Worm (Caenorhabditis elegans) whole organism, L1 larva: ENCODE data around the gene wht-6.
A peak's percentile ranks its signal among the peaks of the same experiment; 100 is the strongest.

Experiments
- F16B12.6 ChIP-seq: fragments of 150-350 bp; optimal IDR thresholded peaks from 2 replicates; lab custom pipeline; 2014; ENCODE audit warnings: missing biosample characterization, missing genetic modification characterization
- Y116A8C.19 ChIP-seq: sonication (generic microtip); optimal IDR thresholded peaks from 2 replicates; lab custom pipeline; 2016; ENCODE audit warnings: missing compliant biosample characterization, missing genetic modification characterization, borderline replicate concordance
- aha-1 ChIP-seq: fragments of 150-350 bp; optimal IDR thresholded peaks from 2 replicates; lab custom pipeline; 2014; ENCODE audit warnings: missing biosample characterization, missing genetic modification characterization
- aly-2 ChIP-seq: fragments of 150-350 bp; optimal IDR thresholded peaks from 2 replicates; lab custom pipeline; 2014; ENCODE audit warnings: missing biosample characterization, missing genetic modification characterization
- blmp-1 ChIP-seq: fragments of 150-350 bp; optimal IDR thresholded peaks from 2 replicates; lab custom pipeline; 2014; ENCODE audit warnings: missing biosample characterization, missing genetic modification characterization
- ceh-88 ChIP-seq: fragments of 200-800 bp; sonication (Bioruptor generic); IDR thresholded peaks from 2 replicates; pipeline ENCODE4 v1.3.6; 2022; ENCODE audit warnings: missing genetic modification characterization, missing compliant biosample characterization
- dpl-1 ChIP-seq, 3 experiments: fragments of 150-350 bp in 2 of 3; sonication (generic microtip) in 1 of 3; optimal IDR thresholded peaks; 2 replicates each; lab custom pipeline; 2014 to 2017; ENCODE audit warnings: missing biosample characterization in 3 of 3, missing genetic modification characterization in 3 of 3, missing genetic modification reagents in 3 of 3
- efl-1 ChIP-seq, 4 experiments: fragments of 150-350 bp; optimal IDR thresholded peaks in 3 of 4; peaks in 1 of 4; 1 replicate in 1 of 4; 2 replicates in 3 of 4; lab custom pipeline; 2014; ENCODE audit warnings: missing biosample characterization in 2 of 4, missing genetic modification characterization in 2 of 4, missing genetic modification reagents in 2 of 4
- efl-3 ChIP-seq: fragments of 200-800 bp; sonication (Bioruptor generic); optimal IDR thresholded peaks from 2 replicates; lab custom pipeline; 2018; ENCODE audit warnings: mild to moderate bottlenecking, missing genetic modification characterization, missing compliant biosample characterization
- elt-2 ChIP-seq: sonication (generic microtip); optimal IDR thresholded peaks from 2 replicates; lab custom pipeline; 2016; ENCODE audit warnings: missing genetic modification characterization, mild to moderate bottlenecking, inconsistent platforms, missing compliant biosample characterization, missing genetic modification reagents
- ets-5 ChIP-seq: fragments of 200-800 bp; sonication (Bioruptor generic); IDR thresholded peaks from 2 replicates; pipeline ENCODE4 v1.3.6; 2022; ENCODE audit warnings: missing genetic modification characterization, missing compliant biosample characterization
- grh-1 ChIP-seq: fragments of 200-800 bp; sonication (Bioruptor generic); IDR thresholded peaks from 2 replicates; pipeline ENCODE4 v1.3.6; 2022; ENCODE audit warnings: missing genetic modification reagents, missing genetic modification characterization, missing compliant biosample characterization
- lin-13 ChIP-seq: fragments of 150-350 bp; optimal IDR thresholded peaks from 2 replicates; lab custom pipeline; 2014; ENCODE audit warnings: missing biosample characterization, missing genetic modification reagents, missing genetic modification characterization
- lin-14 ChIP-seq: fragments of 200-800 bp; sonication (Bioruptor generic); optimal IDR thresholded peaks from 2 replicates; lab custom pipeline; 2018; ENCODE audit warnings: mild to moderate bottlenecking, missing genetic modification characterization, moderate library complexity, missing compliant biosample characterization
- lin-35 ChIP-seq, 2 experiments: fragments of 150-350 bp; optimal IDR thresholded peaks; 2 replicates each; lab custom pipeline; 2014; ENCODE audit warnings: missing biosample characterization in 2 of 2, missing genetic modification characterization in 2 of 2, missing genetic modification reagents in 2 of 2
- lsy-2 ChIP-seq, 2 experiments: fragments of 150-350 bp; optimal IDR thresholded peaks; 2 replicates each; lab custom pipeline; 2014; ENCODE audit warnings: missing biosample characterization in 2 of 2, missing genetic modification characterization in 2 of 2
- mab-9 ChIP-seq: fragments of 200-800 bp; sonication (Bioruptor generic); IDR thresholded peaks from 2 replicates; pipeline ENCODE4 v1.3.6; 2022; ENCODE audit warnings: missing genetic modification reagents, missing genetic modification characterization, missing compliant biosample characterization
- mdl-1 ChIP-seq, 2 experiments: fragments of 150-350 bp; optimal IDR thresholded peaks; 2 replicates each; lab custom pipeline; 2014 to 2017; ENCODE audit warnings: missing biosample characterization in 2 of 2, missing genetic modification characterization in 2 of 2, inconsistent platforms in 1 of 2
- mep-1 ChIP-seq: fragments of 150-350 bp; optimal IDR thresholded peaks from 2 replicates; lab custom pipeline; 2014; ENCODE audit warnings: missing biosample characterization, missing genetic modification characterization
- nhr-19 ChIP-seq: fragments of 200-800 bp; sonication (Bioruptor generic); conservative IDR thresholded peaks from 2 replicates; pipeline ENCODE4 v1.3.6; 2022; ENCODE audit warnings: missing genetic modification characterization, missing compliant biosample characterization
- nhr-237 ChIP-seq: fragments of 150-350 bp; optimal IDR thresholded peaks from 2 replicates; lab custom pipeline; 2014; ENCODE audit warnings: missing biosample characterization, missing genetic modification characterization
- nhr-71 ChIP-seq: sonication (generic microtip); optimal IDR thresholded peaks from 2 replicates; lab custom pipeline; 2016; ENCODE audit warnings: mild to moderate bottlenecking, missing genetic modification characterization, moderate library complexity, missing compliant biosample characterization
- nhr-76 ChIP-seq: sonication (generic microtip); optimal IDR thresholded peaks from 2 replicates; lab custom pipeline; 2017; ENCODE audit warnings: missing biosample characterization, missing genetic modification characterization
- nhr-84 ChIP-seq: sonication (generic microtip); optimal IDR thresholded peaks from 2 replicates; lab custom pipeline; 2017; ENCODE audit warnings: missing biosample characterization, missing genetic modification characterization
- nhr-90 ChIP-seq: sonication (generic microtip); optimal IDR thresholded peaks from 2 replicates; lab custom pipeline; 2016; ENCODE audit warnings: mild to moderate bottlenecking, missing genetic modification characterization, missing compliant biosample characterization; ENCODE audit not compliant: poor library complexity
- pqm-1 ChIP-seq: sonication (generic microtip); optimal IDR thresholded peaks from 3 replicates; lab custom pipeline; 2017; ENCODE audit warnings: missing biosample characterization, missing genetic modification characterization
- rnt-1 ChIP-seq: sonication (generic microtip); optimal IDR thresholded peaks from 2 replicates; lab custom pipeline; 2016; ENCODE audit warnings: mild to moderate bottlenecking, missing genetic modification characterization, moderate library complexity, missing compliant biosample characterization
- skn-1 ChIP-seq: fragments of 150-350 bp; optimal IDR thresholded peaks from 2 replicates; lab custom pipeline; 2014; ENCODE audit warnings: missing biosample characterization, missing genetic modification characterization
- snu-23 ChIP-seq: sonication (generic microtip); optimal IDR thresholded peaks from 2 replicates; lab custom pipeline; 2016; ENCODE audit warnings: missing genetic modification characterization, missing compliant biosample characterization
- sox-4 ChIP-seq: sonication (generic microtip); optimal IDR thresholded peaks from 2 replicates; lab custom pipeline; 2016; ENCODE audit warnings: missing genetic modification characterization, missing compliant biosample characterization
- tbx-2 ChIP-seq: sonication (generic microtip); optimal IDR thresholded peaks from 2 replicates; lab custom pipeline; 2016; ENCODE audit warnings: missing genetic modification characterization, missing compliant biosample characterization
- xbp-1 ChIP-seq: sonication (generic microtip); optimal IDR thresholded peaks from 2 replicates; lab custom pipeline; 2016; ENCODE audit warnings: missing genetic modification characterization, missing compliant biosample characterization
- zip-4 ChIP-seq: fragments of 200-800 bp; sonication (Bioruptor generic); optimal IDR thresholded peaks from 2 replicates; lab custom pipeline; 2018; ENCODE audit warnings: mild to moderate bottlenecking, missing genetic modification characterization, moderate library complexity, missing compliant biosample characterization

wht-6 gene

ce11 chrIII:6447521-6447920 lies 24.0 kb upstream of the wht-6 start (continued):
- TF ChIP-seq efl-3 (GFP tag; lab: Kevin White, UChicago): no peak
- TF ChIP-seq snu-23: peak; percentile 68
- TF ChIP-seq nhr-84 (tag; lab: Kevin White, UChicago): no peak
- no peak for TF ChIP-seq skn-1 (tag; lab: Kevin White, UChicago)
- TF ChIP-seq xbp-1: no peak
- peak; percentile 27 for TF ChIP-seq lin-13 (GFP tag; lab: Kevin White, UChicago)
- TF ChIP-seq mep-1 (tag; lab: Kevin White, UChicago): peak; percentile 48
- peak; percentile 63 for TF ChIP-seq elt-2 (tag; lab: Kevin White, UChicago)
- no peak for TF ChIP-seq F16B12.6 (tag; lab: Kevin White, UChicago)

ce11 chrIII:6449854-6450253 lies 21.7 kb upstream of the wht-6 start:
- TF ChIP-seq mdl-1 (tag; optimal IDR thresholded peaks at IDR 0.05; lab: Kevin White, UChicago) (no peak), efl-1 (optimal IDR thresholded peaks at IDR 0.05; lab: Kevin White, UChicago) (no peak), efl-1 (GFP tag; optimal IDR thresholded peaks at IDR 0.05 in 1 of 2; lab: Kevin White, UChicago) (peak in 1 of 2 experiments; percentile 12)

ce11 chrIII:6450596-6450995 lies 21.0 kb upstream of the wht-6 start, which contains the start of gene T26A5.6:
T26A5.6 (minus strand) TSS chrIII:6450696.
- TF ChIP-seq pqm-1 (tag; lab: Kevin White, UChicago) (no peak), zip-4 (GFP tag; lab: Kevin White, UChicago) (no peak), efl-1 (optimal IDR thresholded peaks at IDR 0.05; lab: Kevin White, UChicago) (no peak), efl-1 (GFP tag; optimal IDR thresholded peaks at IDR 0.05 in 1 of 2; lab: Kevin White, UChicago) (no peak), efl-3 (GFP tag; lab: Kevin White, UChicago) (no peak), rnt-1 (tag; lab: Kevin White, UChicago) (no peak), nhr-19 (GFP tag; lab: Robert Waterston, UW) (no peak), Y116A8C.19 (tag; lab: Kevin White, UChicago) (no peak), nhr-237 (tag; lab: Kevin White, UChicago) (no peak), lin-35 (GFP tag; optimal IDR thresholded peaks at IDR 0.05; lab: Kevin White, UChicago) (no peak), tbx-2 (tag; lab: Kevin White, UChicago) (no peak), nhr-90 (no peak), sox-4 (tag; lab: Kevin White, UChicago) (no peak), mab-9 (GFP tag; lab: Robert Waterston, UW) (no peak), aly-2 (tag; lab: Kevin White, UChicago) (no peak), grh-1 (GFP tag; lab: Robert Waterston, UW) (no peak), ets-5 (GFP tag; lab: Robert Waterston, UW) (no peak), lin-13 (GFP tag; lab: Kevin White, UChicago) (no peak), aha-1 (no peak)

ce11 chrIII:6452278-6452677 lies 19.3 kb upstream of the wht-6 start, which contains the start of gene set-1:
set-1 (minus strand) TSS chrIII:6452378.
- TF ChIP-seq pqm-1 (tag; lab: Kevin White, UChicago): no peak
- no peak for TF ChIP-seq nhr-76 (tag; lab: Kevin White, UChicago)

ce11 chrIII:6452683-6453082 lies 18.9 kb upstream of the wht-6 start:
- TF ChIP-seq nhr-71 (tag; lab: Kevin White, UChicago) (peak; percentile 19), lin-14 (GFP tag; lab: Kevin White, UChicago) (peak; percentile 16), dpl-1 (GFP tag; optimal IDR thresholded peaks at IDR 0.05; lab: Kevin White, UChicago) (peak; percentile 20 to 76 (median 64)), sox-4 (tag; lab: Kevin White, UChicago) (no peak), blmp-1 (tag; lab: Kevin White, UChicago) (peak; percentile 60), lsy-2 (tag; optimal IDR thresholded peaks at IDR 0.05; lab: Kevin White, UChicago) (peak in 1 of 2 experiments; percentile 31), zip-4 (GFP tag; lab: Kevin White, UChicago) (no peak), lin-35 (GFP tag; optimal IDR thresholded peaks at IDR 0.05; lab: Kevin White, UChicago) (peak; percentile 29 to 54), lin-13 (GFP tag; lab: Kevin White, UChicago) (no peak), efl-1 (optimal IDR thresholded peaks at IDR 0.05; lab: Kevin White, UChicago) (peak; percentile 38 to 75), efl-1 (GFP tag; optimal IDR thresholded peaks at IDR 0.05 in 1 of 2; lab: Kevin White, UChicago) (peak; percentile 53 to 94), ceh-88 (GFP tag; lab: Robert Waterston, UW) (no peak)
